Fruit fly (Drosophila melanogaster) S2 (cell line): Measurements from ENCODE around the gene CG42795.

Experiments used
- CG8478 ChIP-seq: fragments of >200 bp; optimal IDR thresholded peaks from 2 replicates; lab custom pipeline; 2018
- CTCF ChIP-seq, 2 experiments: fragments of >200 bp; optimal IDR thresholded peaks; 2 replicates each; lab custom pipeline; 2018

- no peak for TF ChIP-seq CTCF (optimal IDR thresholded peaks at IDR 0.05; lab: Kevin White, UChicago)
- TF ChIP-seq CG8478 (lab: Kevin White, UChicago), result no peak
Measured at dm6 chr3R:10274829-10275228, 49.3 kb downstream of the CG42795 start.
